Worm (Caenorhabditis elegans) whole organism, young adult: ENCODE results near the gene F01F1.3.

Experiments used
- B0035.1 ChIP-seq: sonication (generic microtip); optimal IDR thresholded peaks from 2 replicates; lab custom pipeline; 2016; ENCODE audit warnings: missing genetic modification characterization, mild to moderate bottlenecking, missing compliant biosample characterization, missing genotype, missing genetic modification reagents
- C17E4.6 ChIP-seq: fragments of 200-800 bp; sonication (Bioruptor generic); IDR thresholded peaks from 2 replicates; pipeline ENCODE4 v1.3.6; 2022; ENCODE audit warnings: missing genetic modification reagents, missing genetic modification characterization, missing compliant biosample characterization
- F39B2.1 ChIP-seq: fragments of 200-800 bp; sonication (Bioruptor generic); IDR thresholded peaks from 2 replicates; pipeline ENCODE4 v1.3.6; 2022; ENCODE audit warnings: missing genetic modification reagents, missing genetic modification characterization, missing compliant biosample characterization
- Y53F4B.3 ChIP-seq: fragments of 200-800 bp; sonication (Bioruptor generic); IDR thresholded peaks from 2 replicates; pipeline ENCODE4 v1.3.6; 2022; ENCODE audit warnings: missing genetic modification reagents, missing genetic modification characterization, missing compliant biosample characterization
- Y53G8AR.9 ChIP-seq: fragments of 200-800 bp; sonication (Bioruptor generic); conservative IDR thresholded peaks from 2 replicates; pipeline ENCODE4 v1.3.6; 2022; ENCODE audit warnings: missing genetic modification reagents, missing genetic modification characterization, missing compliant biosample characterization
- Y56A3A.18 ChIP-seq: fragments of 200-800 bp; sonication (Bioruptor generic); IDR thresholded peaks from 2 replicates; pipeline ENCODE4 v1.3.6; 2022; ENCODE audit warnings: missing genetic modification reagents, missing genetic modification characterization, missing compliant biosample characterization
- ZK185.1 ChIP-seq: sonication (generic microtip); optimal IDR thresholded peaks from 2 replicates; lab custom pipeline; 2016; ENCODE audit warnings: mild to moderate bottlenecking, missing genetic modification characterization, missing compliant biosample characterization; ENCODE audit not compliant: poor library complexity, severe bottlenecking
- aptf-2 ChIP-seq: fragments of 200-800 bp; sonication (Bioruptor generic); conservative IDR thresholded peaks from 2 replicates; pipeline ENCODE4 v1.3.6; 2022; ENCODE audit warnings: missing genetic modification reagents, missing genetic modification characterization, missing compliant biosample characterization
- atf-7 ChIP-seq: sonication (generic microtip); optimal IDR thresholded peaks from 2 replicates; lab custom pipeline; 2017; ENCODE audit warnings: mild to moderate bottlenecking, missing genetic modification characterization, missing compliant biosample characterization
- bed-1 ChIP-seq: fragments of 200-800 bp; sonication (Bioruptor generic); IDR thresholded peaks from 2 replicates; pipeline ENCODE4 v1.3.6; 2022; ENCODE audit warnings: missing genetic modification reagents, missing genetic modification characterization, missing compliant biosample characterization
- bed-2 ChIP-seq: fragments of 200-800 bp; sonication (Bioruptor generic); IDR thresholded peaks from 2 replicates; pipeline ENCODE4 v1.3.6; 2022; ENCODE audit warnings: missing genetic modification reagents, missing genetic modification characterization, missing compliant biosample characterization
- ccch-3 ChIP-seq: fragments of 200-800 bp; sonication (Bioruptor generic); optimal IDR thresholded peaks from 2 replicates; lab custom pipeline; 2018; ENCODE audit warnings: mild to moderate bottlenecking, missing genetic modification characterization, missing compliant biosample characterization
- cebp-1 ChIP-seq, 2 experiments: fragments of 200-800 bp in 1 of 2; sonication (Bioruptor generic) in 1 of 2; sonication (generic microtip) in 1 of 2; IDR thresholded peaks in 1 of 2; optimal IDR thresholded peaks in 1 of 2; 2 replicates each; pipeline versions ENCODE4 v1.3.6 to Lab custom; 2017 to 2022; ENCODE audit warnings: missing compliant biosample characterization in 2 of 2, missing genetic modification characterization in 2 of 2, mild to moderate bottlenecking in 1 of 2, missing genetic modification reagents in 1 of 2, moderate library complexity in 1 of 2
- ceh-79 ChIP-seq: sonication (generic microtip); optimal IDR thresholded peaks from 2 replicates; lab custom pipeline; 2017; ENCODE audit warnings: mild to moderate bottlenecking, missing genetic modification characterization, missing compliant biosample characterization
- chd-7 ChIP-seq: sonication (generic microtip); optimal IDR thresholded peaks from 2 replicates; lab custom pipeline; 2016; ENCODE audit warnings: mild to moderate bottlenecking, missing genetic modification characterization, moderate library complexity, missing compliant biosample characterization
- die-1 ChIP-seq: sonication (generic microtip); optimal IDR thresholded peaks from 2 replicates; lab custom pipeline; 2016; ENCODE audit warnings: missing genotype, mild to moderate bottlenecking, missing genetic modification characterization, missing compliant biosample characterization
- dox-1 ChIP-seq: fragments of 200-800 bp; sonication (Bioruptor generic); IDR thresholded peaks from 2 replicates; pipeline ENCODE4 v1.3.6; 2022; ENCODE audit warnings: missing genetic modification reagents, missing genetic modification characterization, missing compliant biosample characterization
- efl-1 ChIP-seq: fragments of 150-350 bp; optimal IDR thresholded peaks from 2 replicates; lab custom pipeline; 2014; ENCODE audit warnings: missing biosample characterization, missing genetic modification reagents, missing genetic modification characterization
- egrh-3 ChIP-seq: fragments of 200-800 bp; sonication (Bioruptor generic); IDR thresholded peaks from 2 replicates; pipeline ENCODE4 v1.3.6; 2022; ENCODE audit warnings: missing genetic modification reagents, missing genetic modification characterization, missing compliant biosample characterization
- him-1 ChIP-seq: sonication (generic microtip); optimal IDR thresholded peaks from 2 replicates; lab custom pipeline; 2016; ENCODE audit warnings: missing genotype, missing genetic modification reagents, missing genetic modification characterization, missing compliant biosample characterization
- hlh-26 ChIP-seq: fragments of 200-800 bp; sonication (Bioruptor generic); conservative IDR thresholded peaks from 2 replicates; pipeline ENCODE4 v1.3.6; 2022; ENCODE audit warnings: missing genetic modification reagents, missing genetic modification characterization, missing compliant biosample characterization
- hmg-1.2 ChIP-seq: fragments of 200-800 bp; sonication (Bioruptor generic); IDR thresholded peaks from 2 replicates; pipeline ENCODE4 v1.3.6; 2022; ENCODE audit warnings: missing genetic modification reagents, missing genetic modification characterization, missing compliant biosample characterization
- hmg-20 ChIP-seq: fragments of 200-800 bp; sonication (Bioruptor generic); IDR thresholded peaks from 2 replicates; pipeline ENCODE4 v1.3.6; 2022; ENCODE audit warnings: missing genetic modification reagents, missing genetic modification characterization, missing compliant biosample characterization
- hrde-1 ChIP-seq: sonication (generic microtip); optimal IDR thresholded peaks from 2 replicates; lab custom pipeline; 2016; ENCODE audit warnings: missing genetic modification characterization, mild to moderate bottlenecking, missing compliant biosample characterization, moderate library complexity, missing genotype, missing genetic modification reagents, borderline replicate concordance
- hsf-1 ChIP-seq: fragments of 200-800 bp; sonication (Bioruptor generic); IDR thresholded peaks from 2 replicates; pipeline ENCODE4 v1.3.6; 2022; ENCODE audit warnings: missing genetic modification reagents, missing genetic modification characterization, missing compliant biosample characterization
- let-526 ChIP-seq: fragments of 200-800 bp; sonication (Bioruptor generic); IDR thresholded peaks from 2 replicates; pipeline ENCODE4 v1.3.6; 2022; ENCODE audit warnings: missing genetic modification reagents, missing genetic modification characterization, missing compliant biosample characterization
- lin-40 ChIP-seq: sonication (generic microtip); optimal IDR thresholded peaks from 2 replicates; lab custom pipeline; 2016; ENCODE audit warnings: missing genetic modification characterization, mild to moderate bottlenecking, missing compliant biosample characterization, missing genotype, missing genetic modification reagents
- lin-54 ChIP-seq: fragments of 200-800 bp; sonication (Bioruptor generic); optimal IDR thresholded peaks from 2 replicates; lab custom pipeline; 2018; ENCODE audit warnings: mild to moderate bottlenecking, missing genetic modification characterization, missing compliant biosample characterization
- lsy-27 ChIP-seq: sonication (generic microtip); optimal IDR thresholded peaks from 2 replicates; lab custom pipeline; 2017; ENCODE audit warnings: missing genetic modification characterization, mild to moderate bottlenecking, missing compliant biosample characterization, antibody characterized with exemption, missing genotype, borderline replicate concordance; ENCODE audit not compliant: insufficient read depth
- mel-28 ChIP-seq: sonication (generic microtip); optimal IDR thresholded peaks from 2 replicates; lab custom pipeline; 2016; ENCODE audit warnings: borderline replicate concordance, mild to moderate bottlenecking, missing genetic modification characterization, missing compliant biosample characterization
- mxl-1 ChIP-seq: sonication (generic microtip); optimal IDR thresholded peaks from 2 replicates; lab custom pipeline; 2016; ENCODE audit warnings: missing genetic modification characterization, missing compliant biosample characterization
- nhr-120 ChIP-seq: fragments of 200-800 bp; sonication (Bioruptor generic); IDR thresholded peaks from 2 replicates; pipeline ENCODE4 v1.3.6; 2022; ENCODE audit warnings: missing genetic modification characterization, missing compliant biosample characterization
- nhr-80 ChIP-seq: sonication (generic microtip); optimal IDR thresholded peaks from 2 replicates; lab custom pipeline; 2016; ENCODE audit warnings: missing genetic modification characterization, missing compliant biosample characterization
- pha-4 ChIP-seq: fragments of 150-350 bp; sonication (generic microtip); optimal IDR thresholded peaks from 2 replicates; lab custom pipeline; 2014; ENCODE audit warnings: missing biosample characterization, missing genetic modification reagents, missing genetic modification characterization
- rec-8 ChIP-seq, 2 experiments: sonication (generic microtip); optimal IDR thresholded peaks; 2 replicates each; lab custom pipeline; 2016; ENCODE audit warnings: mild to moderate bottlenecking in 2 of 2, missing genetic modification characterization in 2 of 2, missing genetic modification reagents in 2 of 2, missing genotype in 2 of 2, missing biosample characterization in 1 of 2, missing compliant biosample characterization in 1 of 2, moderate library complexity in 1 of 2
- repo-1 ChIP-seq: sonication (generic microtip); optimal IDR thresholded peaks from 2 replicates; lab custom pipeline; 2017; ENCODE audit warnings: mild to moderate bottlenecking, missing genetic modification characterization, missing compliant biosample characterization
- rpc-1 ChIP-seq, 2 experiments: fragments of 150-350 bp in 1 of 2; sonication (generic microtip) in 1 of 2; optimal IDR thresholded peaks; 2 replicates each; lab custom pipeline; 2014 to 2018; ENCODE audit warnings: missing biosample characterization in 1 of 2, missing genetic modification characterization in 1 of 2, missing genetic modification reagents in 1 of 2, missing genotype in 1 of 2
- snpc-1.1 ChIP-seq: sonication (generic microtip); optimal IDR thresholded peaks from 2 replicates; lab custom pipeline; 2017; ENCODE audit warnings: missing genetic modification characterization, mild to moderate bottlenecking, missing compliant biosample characterization, antibody characterized with exemption, moderate library complexity, missing genotype, missing genetic modification reagents; ENCODE audit not compliant: insufficient read depth
- sptf-2 ChIP-seq: fragments of 200-800 bp; sonication (Bioruptor generic); optimal IDR thresholded peaks from 2 replicates; lab custom pipeline; 2018; ENCODE audit warnings: mild to moderate bottlenecking, missing genetic modification characterization, missing compliant biosample characterization
- tbx-9 ChIP-seq: sonication (generic microtip); optimal IDR thresholded peaks from 2 replicates; lab custom pipeline; 2016; ENCODE audit warnings: borderline replicate concordance, missing genetic modification characterization, inconsistent platforms, missing compliant biosample characterization
- tlf-1 ChIP-seq: fragments of 200-800 bp; sonication (Bioruptor generic); optimal IDR thresholded peaks from 2 replicates; lab custom pipeline; 2018; ENCODE audit warnings: mild to moderate bottlenecking, missing genetic modification characterization, missing compliant biosample characterization
- unc-130 ChIP-seq: sonication (generic microtip); optimal IDR thresholded peaks from 2 replicates; lab custom pipeline; 2016; ENCODE audit warnings: missing genetic modification reagents, missing genetic modification characterization, missing compliant biosample characterization
- zim-3 ChIP-seq: sonication (generic microtip); optimal IDR thresholded peaks from 2 replicates; lab custom pipeline; 2017; ENCODE audit warnings: mild to moderate bottlenecking, missing genetic modification characterization, moderate library complexity, missing compliant biosample characterization
- ztf-22 ChIP-seq: fragments of 200-800 bp; sonication (Bioruptor generic); optimal IDR thresholded peaks from 2 replicates; lab custom pipeline; 2018; ENCODE audit warnings: mild to moderate bottlenecking, missing genetic modification characterization, moderate library complexity, missing compliant biosample characterization
- ztf-6 ChIP-seq: fragments of 200-800 bp; sonication (Bioruptor generic); IDR thresholded peaks from 2 replicates; pipeline ENCODE4 v1.3.6; 2022; ENCODE audit warnings: missing genetic modification reagents, missing genetic modification characterization, missing compliant biosample characterization

The F01F1.3 gene

DNA sequence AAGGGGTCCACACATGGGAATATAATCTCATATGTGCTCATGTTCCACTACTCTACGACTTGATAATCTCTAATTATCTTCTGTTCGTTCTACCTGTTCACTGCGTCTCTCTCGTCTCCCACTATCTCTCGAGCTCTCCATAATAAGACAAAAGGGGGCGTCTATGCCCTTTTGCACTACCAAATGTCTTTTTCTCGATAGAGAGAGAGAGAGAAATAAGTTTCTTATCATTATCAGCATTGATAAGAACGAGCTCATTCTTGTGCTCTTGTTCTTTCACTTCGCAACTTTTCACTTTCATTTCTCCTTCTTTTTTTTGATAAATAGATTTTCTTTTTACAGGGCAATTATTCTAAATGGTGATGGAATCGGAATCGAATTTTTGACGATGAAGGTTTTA lies 44.2 kb downstream of the F01F1.3 start:
- TF ChIP-seq nhr-120 (GFP tag; lab: Robert Waterston, UW): no peak
- TF ChIP-seq hmg-1.2: 0 out of 2 replicates have a peak, but pooled peaks have one; percentile 6
- TF ChIP-seq dox-1 (GFP tag; lab: Robert Waterston, UW): peak; percentile 55
- peak; percentile 88 for TF ChIP-seq nhr-80
- TF ChIP-seq ZK185.1 (tag; lab: Kevin White, UChicago): peak; percentile 2
- no peak for TF ChIP-seq lin-40
- TF ChIP-seq tbx-9 (tag; lab: Kevin White, UChicago): no peak

DNA sequence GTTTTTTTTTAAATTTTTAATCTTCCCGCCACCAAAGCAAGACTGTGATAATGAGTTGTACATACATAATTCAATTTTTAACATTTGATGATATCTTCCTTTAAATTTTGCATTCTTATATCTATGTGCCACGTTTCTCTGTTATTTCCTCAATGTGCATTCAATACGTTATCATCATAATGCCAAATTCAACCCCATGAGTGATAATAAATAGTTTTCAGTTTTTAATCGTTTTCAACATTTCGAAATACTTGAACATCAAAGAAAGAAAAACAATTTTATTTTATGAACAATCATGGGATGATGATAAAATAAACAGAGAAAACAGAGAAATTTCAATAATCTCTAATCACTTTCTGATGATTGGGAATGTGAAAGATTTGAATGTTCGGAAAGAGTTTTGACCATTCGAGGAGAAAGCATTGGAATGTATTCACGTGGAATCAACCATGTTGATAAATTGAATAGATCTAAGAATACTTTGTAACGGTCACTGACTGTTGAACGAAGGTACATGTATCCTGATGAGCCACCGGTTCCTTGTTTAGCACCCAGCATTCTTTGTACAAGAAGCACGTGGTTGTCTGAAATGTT lies 45.7 kb downstream of the F01F1.3 start:
- TF ChIP-seq let-526 (GFP tag; lab: Robert Waterston, UW) (no peak), tlf-1 (peak; percentile 44), ccch-3 (GFP tag; lab: Kevin White, UChicago) (no peak), Y53G8AR.9 (GFP tag; lab: Robert Waterston, UW) (no peak), ceh-79 (no peak), die-1 (tag; lab: Kevin White, UChicago) (no peak), atf-7 (tag; lab: Kevin White, UChicago) (no peak), hlh-26 (GFP tag; lab: Robert Waterston, UW) (no peak), snpc-1.1 (no peak), zim-3 (no peak), F39B2.1 (GFP tag; lab: Robert Waterston, UW) (no peak), ztf-6 (GFP tag; lab: Robert Waterston, UW) (no peak), ztf-22 (GFP tag; lab: Kevin White, UChicago) (no peak), mxl-1 (tag; lab: Kevin White, UChicago) (no peak), lsy-27 (tag; lab: Kevin White, UChicago) (no peak), bed-2 (GFP tag; lab: Robert Waterston, UW) (no peak), repo-1 (peak; percentile 53), efl-1 (no peak), sptf-2 (GFP tag; lab: Kevin White, UChicago) (no peak), rec-8 (tag; optimal IDR thresholded peaks at IDR 0.05; lab: Kevin White, UChicago) (no peak), Y56A3A.18 (GFP tag; lab: Robert Waterston, UW) (0 out of 2 replicates have a peak, but pooled peaks have one; percentile 15), B0035.1 (tag; lab: Kevin White, UChicago) (no peak), egrh-3 (GFP tag; lab: Robert Waterston, UW) (no peak), Y53F4B.3 (no peak), bed-1 (GFP tag; lab: Robert Waterston, UW) (no peak), him-1 (tag; lab: Kevin White, UChicago) (no peak), aptf-2 (GFP tag; lab: Robert Waterston, UW) (no peak), cebp-1 (GFP tag; IDR thresholded peaks at IDR 0.05; lab: Robert Waterston, UW) (peak; percentile 87), cebp-1 (tag; optimal IDR thresholded peaks at IDR 0.05; lab: Kevin White, UChicago) (peak; percentile 86), hsf-1 (GFP tag; lab: Robert Waterston, UW) (no peak), hrde-1 (tag; lab: Kevin White, UChicago) (no peak), C17E4.6 (GFP tag; lab: Robert Waterston, UW) (no peak), rpc-1 (optimal IDR thresholded peaks at IDR 0.05; lab: Kevin White, UChicago) (no peak), rpc-1 (tag; optimal IDR thresholded peaks at IDR 0.05; lab: Kevin White, UChicago) (no peak), hmg-1.2 (peak; percentile 19; the same call in 1 of the 2 replicates), hmg-20 (GFP tag; lab: Robert Waterston, UW) (no peak), mel-28 (tag; lab: Kevin White, UChicago) (no peak), lin-54 (GFP tag; lab: Kevin White, UChicago) (no peak), nhr-80 (peak; percentile 62), chd-7 (tag; lab: Kevin White, UChicago) (peak; percentile 8), unc-130 (GFP tag; lab: Kevin White, UChicago) (no peak), pha-4 (no peak)
